Fruit fly (Drosophila melanogaster): ENCODE measurements around the gene CG1801.

dm6 chrX:21317422-21317821 lies at the start of gene CG1801:
- TF ChIP-seq pdm3 (GFP tag; optimal IDR thresholded peaks at IDR 0.05) (no peak), Gug (GFP tag; IDR thresholded peaks at IDR 0.05) (no peak), ss (GFP tag; optimal IDR thresholded peaks at IDR 0.05) (no peak), Ets96B (tag; optimal IDR thresholded peaks at IDR 0.05) (no peak), CG32006 (GFP tag; optimal IDR thresholded peaks at IDR 0.05) (no peak), CG8319 (GFP tag; optimal IDR thresholded peaks at IDR 0.05) (no peak), CG6163 (GFP tag; IDR thresholded peaks at IDR 0.05) (no peak)
